Worm (Caenorhabditis elegans) whole organism, young adult: ENCODE results near the gene nhr-140.

Source experiments
- D2030.7 ChIP-seq: fragments of 200-800 bp; sonication (Bioruptor generic); IDR thresholded peaks from 2 replicates; pipeline ENCODE4 v1.3.6; 2022; ENCODE audit warnings: missing genetic modification reagents, missing genetic modification characterization, missing compliant biosample characterization
- F22D6.2 ChIP-seq: sonication (generic microtip); optimal IDR thresholded peaks from 2 replicates; lab custom pipeline; 2016; ENCODE audit warnings: mild to moderate bottlenecking, missing genetic modification characterization, missing compliant biosample characterization
- F23B12.7 ChIP-seq: sonication (generic microtip); optimal IDR thresholded peaks from 2 replicates; lab custom pipeline; 2017; ENCODE audit warnings: missing genetic modification characterization, mild to moderate bottlenecking, missing compliant biosample characterization, antibody characterized with exemption, moderate library complexity; ENCODE audit not compliant: insufficient read depth
- F33H1.4 ChIP-seq: fragments of 200-800 bp; sonication (Bioruptor generic); IDR thresholded peaks from 2 replicates; pipeline ENCODE4 v1.3.6; 2022; ENCODE audit warnings: missing genetic modification reagents, missing genetic modification characterization, missing compliant biosample characterization
- F37B4.10 ChIP-seq: fragments of 200-800 bp; sonication (Bioruptor generic); IDR thresholded peaks from 2 replicates; pipeline ENCODE4 v1.3.6; 2022; ENCODE audit warnings: missing genetic modification characterization, missing compliant biosample characterization
- F39B2.1 ChIP-seq: fragments of 200-800 bp; sonication (Bioruptor generic); IDR thresholded peaks from 2 replicates; pipeline ENCODE4 v1.3.6; 2022; ENCODE audit warnings: missing genetic modification reagents, missing genetic modification characterization, missing compliant biosample characterization
- F52B5.7 ChIP-seq: sonication (generic microtip); optimal IDR thresholded peaks from 2 replicates; lab custom pipeline; 2016; ENCODE audit warnings: mild to moderate bottlenecking, missing genetic modification characterization, missing compliant biosample characterization
- F55B11.4 ChIP-seq: sonication (generic microtip); optimal IDR thresholded peaks from 2 replicates; lab custom pipeline; 2016; ENCODE audit warnings: missing compliant biosample characterization, missing genetic modification characterization, borderline replicate concordance; ENCODE audit not compliant: insufficient read depth
- K11D2.4 ChIP-seq: fragments of 200-800 bp; sonication (Bioruptor generic); IDR thresholded peaks from 2 replicates; pipeline ENCODE4 v1.3.6; 2022; ENCODE audit warnings: missing genetic modification reagents, missing genetic modification characterization, missing compliant biosample characterization
- T07F8.4 ChIP-seq: sonication (generic microtip); optimal IDR thresholded peaks from 2 replicates; lab custom pipeline; 2016; ENCODE audit warnings: mild to moderate bottlenecking, missing genetic modification characterization, moderate library complexity, missing compliant biosample characterization
- Y53F4B.3 ChIP-seq: fragments of 200-800 bp; sonication (Bioruptor generic); IDR thresholded peaks from 2 replicates; pipeline ENCODE4 v1.3.6; 2022; ENCODE audit warnings: missing genetic modification reagents, missing genetic modification characterization, missing compliant biosample characterization
- Y56A3A.18 ChIP-seq: fragments of 200-800 bp; sonication (Bioruptor generic); IDR thresholded peaks from 2 replicates; pipeline ENCODE4 v1.3.6; 2022; ENCODE audit warnings: missing genetic modification reagents, missing genetic modification characterization, missing compliant biosample characterization
- Y67H2A.10 ChIP-seq: fragments of 200-800 bp; sonication (Bioruptor generic); conservative IDR thresholded peaks from 2 replicates; pipeline ENCODE4 v1.3.6; 2022; ENCODE audit warnings: missing genetic modification reagents, missing genetic modification characterization, missing compliant biosample characterization
- Y79H2A.3 ChIP-seq: fragments of 200-800 bp; sonication (Bioruptor generic); conservative IDR thresholded peaks from 2 replicates; pipeline ENCODE4 v1.3.6; 2022; ENCODE audit warnings: missing genetic modification reagents, missing genetic modification characterization, missing compliant biosample characterization
- atf-7 ChIP-seq: sonication (generic microtip); optimal IDR thresholded peaks from 2 replicates; lab custom pipeline; 2017; ENCODE audit warnings: mild to moderate bottlenecking, missing genetic modification characterization, missing compliant biosample characterization
- attf-5 ChIP-seq: fragments of 200-800 bp; sonication (Bioruptor generic); optimal IDR thresholded peaks from 2 replicates; lab custom pipeline; 2018; ENCODE audit warnings: mild to moderate bottlenecking, missing genetic modification characterization, missing compliant biosample characterization
- bed-2 ChIP-seq: fragments of 200-800 bp; sonication (Bioruptor generic); IDR thresholded peaks from 2 replicates; pipeline ENCODE4 v1.3.6; 2022; ENCODE audit warnings: missing genetic modification reagents, missing genetic modification characterization, missing compliant biosample characterization
- cebp-2 ChIP-seq: fragments of 200-800 bp; sonication (Bioruptor generic); IDR thresholded peaks from 2 replicates; pipeline ENCODE4 v1.3.6; 2022; ENCODE audit warnings: missing genetic modification characterization, missing compliant biosample characterization
- ceh-40 ChIP-seq: fragments of 200-800 bp; sonication (Bioruptor generic); IDR thresholded peaks from 2 replicates; pipeline ENCODE4 v1.3.6; 2022; ENCODE audit warnings: missing genetic modification characterization, missing compliant biosample characterization
- dox-1 ChIP-seq: fragments of 200-800 bp; sonication (Bioruptor generic); IDR thresholded peaks from 2 replicates; pipeline ENCODE4 v1.3.6; 2022; ENCODE audit warnings: missing genetic modification reagents, missing genetic modification characterization, missing compliant biosample characterization
- egl-18 ChIP-seq: fragments of 200-800 bp; sonication (Bioruptor generic); IDR thresholded peaks from 2 replicates; pipeline ENCODE4 v1.3.6; 2022; ENCODE audit warnings: missing genetic modification reagents, missing genetic modification characterization, missing compliant biosample characterization
- ekl-4 ChIP-seq: fragments of 200-800 bp; sonication (Bioruptor generic); IDR thresholded peaks from 2 replicates; pipeline ENCODE4 v1.3.6; 2022; ENCODE audit warnings: missing genetic modification reagents, missing genetic modification characterization, missing compliant biosample characterization
- fkh-3 ChIP-seq: sonication (generic microtip); optimal IDR thresholded peaks from 2 replicates; lab custom pipeline; 2016; ENCODE audit warnings: mild to moderate bottlenecking, missing genetic modification characterization, missing compliant biosample characterization
- hsf-1 ChIP-seq: fragments of 200-800 bp; sonication (Bioruptor generic); IDR thresholded peaks from 2 replicates; pipeline ENCODE4 v1.3.6; 2022; ENCODE audit warnings: missing genetic modification reagents, missing genetic modification characterization, missing compliant biosample characterization
- lin-40 ChIP-seq: sonication (generic microtip); optimal IDR thresholded peaks from 2 replicates; lab custom pipeline; 2016; ENCODE audit warnings: missing genetic modification characterization, mild to moderate bottlenecking, missing compliant biosample characterization, missing genotype, missing genetic modification reagents
- lsl-1 ChIP-seq: fragments of 200-800 bp; sonication (Bioruptor generic); optimal IDR thresholded peaks from 2 replicates; lab custom pipeline; 2018; ENCODE audit warnings: mild to moderate bottlenecking, missing genetic modification characterization, moderate library complexity, missing compliant biosample characterization
- nfya-1 ChIP-seq: sonication (generic microtip); optimal IDR thresholded peaks from 2 replicates; lab custom pipeline; 2017; ENCODE audit warnings: antibody characterized with exemption, missing compliant biosample characterization, missing genetic modification characterization, borderline replicate concordance; ENCODE audit not compliant: insufficient read depth
- nhr-80 ChIP-seq: sonication (generic microtip); optimal IDR thresholded peaks from 2 replicates; lab custom pipeline; 2016; ENCODE audit warnings: missing genetic modification characterization, missing compliant biosample characterization
- sptf-2 ChIP-seq: fragments of 200-800 bp; sonication (Bioruptor generic); optimal IDR thresholded peaks from 2 replicates; lab custom pipeline; 2018; ENCODE audit warnings: mild to moderate bottlenecking, missing genetic modification characterization, missing compliant biosample characterization
- unc-62 ChIP-seq: fragments of 150-350 bp; optimal IDR thresholded peaks from 2 replicates; lab custom pipeline; 2014; ENCODE audit warnings: missing biosample characterization, missing genetic modification reagents, missing genetic modification characterization
- ztf-6 ChIP-seq: fragments of 200-800 bp; sonication (Bioruptor generic); IDR thresholded peaks from 2 replicates; pipeline ENCODE4 v1.3.6; 2022; ENCODE audit warnings: missing genetic modification reagents, missing genetic modification characterization, missing compliant biosample characterization

nhr-140 gene

DNA sequence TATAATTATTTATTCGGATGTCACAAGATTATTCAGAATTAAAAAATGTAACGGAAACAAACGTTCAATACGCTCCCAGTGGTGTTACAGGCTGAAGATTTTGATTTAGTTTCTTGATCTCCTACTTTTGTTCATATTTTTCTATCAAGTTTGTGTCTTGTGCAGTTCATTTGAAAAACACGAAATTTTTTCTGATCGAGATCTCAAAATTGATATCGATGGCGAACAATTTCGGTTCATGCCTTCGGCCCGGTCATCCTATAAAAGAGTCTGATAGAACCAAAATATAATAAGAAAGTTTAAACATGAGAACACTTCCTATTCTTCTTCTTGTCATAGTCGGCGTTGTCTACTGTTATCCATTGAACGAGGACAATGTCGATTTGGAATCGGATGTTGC is 17.8 kb upstream of the nhr-140 start, which contains the start of gene drd-10:
Gene drd-10 (plus strand): TSS at position 301 of the 400 bp plus-strand sequence.
- TF ChIP-seq Y56A3A.18 (GFP tag; lab: Robert Waterston, UW) (no peak), F33H1.4 (GFP tag; lab: Robert Waterston, UW) (no peak), fkh-3 (tag; lab: Kevin White, UChicago) (no peak), Y67H2A.10 (GFP tag; lab: Robert Waterston, UW) (no peak), lsl-1 (GFP tag; lab: Kevin White, UChicago) (no peak), lin-40 (tag; lab: Kevin White, UChicago) (no peak), Y79H2A.3 (GFP tag; lab: Robert Waterston, UW) (no peak), hsf-1 (GFP tag; lab: Robert Waterston, UW) (no peak), bed-2 (GFP tag; lab: Robert Waterston, UW) (no peak), cebp-2 (GFP tag; lab: Robert Waterston, UW) (no peak), attf-5 (GFP tag; lab: Kevin White, UChicago) (no peak), unc-62 (no peak), T07F8.4 (tag; lab: Kevin White, UChicago) (no peak), nhr-80 (tag; lab: Kevin White, UChicago) (no peak), F39B2.1 (GFP tag; lab: Robert Waterston, UW) (no peak)

DNA sequence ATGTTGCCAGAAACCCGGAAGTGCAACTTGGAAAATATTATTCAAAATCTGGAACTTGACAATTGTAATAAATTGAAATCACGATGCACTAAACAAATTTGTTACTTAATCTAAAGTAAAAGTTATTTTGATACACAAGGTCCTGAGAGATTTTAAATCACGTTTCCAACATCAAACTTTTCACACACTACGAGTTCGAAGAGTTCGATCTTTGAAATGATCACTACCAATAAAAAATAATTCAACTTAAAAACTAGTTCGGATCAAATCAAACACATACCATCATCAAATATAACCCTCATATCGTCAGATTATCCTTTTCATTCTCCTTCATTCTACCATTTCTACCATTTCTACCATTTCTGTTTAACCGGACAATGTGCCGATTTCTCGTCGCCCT is 16.5 kb upstream of the nhr-140 start, which contains the start of gene spig-10:
Gene spig-10 (plus strand): TSS at position 301 of the 400 bp plus-strand sequence.
- no peak for TF ChIP-seq Y67H2A.10 (GFP tag; lab: Robert Waterston, UW)
- TF ChIP-seq Y79H2A.3 (GFP tag; lab: Robert Waterston, UW) = no peak
- TF ChIP-seq D2030.7 (GFP tag; lab: Robert Waterston, UW) = no peak
- TF ChIP-seq sptf-2 (GFP tag; lab: Kevin White, UChicago) = no peak

DNA sequence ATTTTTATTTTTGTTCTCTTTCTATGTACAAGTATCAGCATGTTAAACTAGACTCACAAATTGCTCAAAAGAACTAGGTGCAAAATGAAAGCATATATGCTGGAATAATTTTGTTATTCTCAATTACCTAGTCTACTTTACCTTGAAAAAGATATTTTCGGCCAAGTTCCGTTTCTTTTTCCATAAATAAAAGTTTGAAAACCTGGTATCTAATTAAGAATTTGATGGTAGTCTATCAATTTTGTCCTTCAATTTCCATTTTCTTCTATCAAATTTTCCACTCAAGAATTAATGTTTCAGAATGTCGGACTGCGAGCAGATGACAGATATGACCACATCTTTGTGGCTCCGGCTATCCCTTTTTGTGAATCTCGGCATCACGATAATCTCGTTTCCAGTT is 14.4 kb upstream of the nhr-140 start, which contains the start of gene srab-4:
Gene srab-4 (plus strand): TSS at position 301 of the 400 bp plus-strand sequence.
- no peak for TF ChIP-seq Y67H2A.10 (GFP tag; lab: Robert Waterston, UW)
- no peak for TF ChIP-seq nfya-1
- no peak for TF ChIP-seq atf-7 (tag; lab: Kevin White, UChicago)
- TF ChIP-seq Y53F4B.3 (GFP tag; lab: Robert Waterston, UW) = no peak
- no peak for TF ChIP-seq ztf-6
- no peak for TF ChIP-seq F23B12.7 (tag; lab: Kevin White, UChicago)
- TF ChIP-seq F52B5.7 = no peak
- TF ChIP-seq ceh-40 = no peak
- TF ChIP-seq F22D6.2 = no peak
- TF ChIP-seq, all 124 proteins: peak for 0

DNA sequence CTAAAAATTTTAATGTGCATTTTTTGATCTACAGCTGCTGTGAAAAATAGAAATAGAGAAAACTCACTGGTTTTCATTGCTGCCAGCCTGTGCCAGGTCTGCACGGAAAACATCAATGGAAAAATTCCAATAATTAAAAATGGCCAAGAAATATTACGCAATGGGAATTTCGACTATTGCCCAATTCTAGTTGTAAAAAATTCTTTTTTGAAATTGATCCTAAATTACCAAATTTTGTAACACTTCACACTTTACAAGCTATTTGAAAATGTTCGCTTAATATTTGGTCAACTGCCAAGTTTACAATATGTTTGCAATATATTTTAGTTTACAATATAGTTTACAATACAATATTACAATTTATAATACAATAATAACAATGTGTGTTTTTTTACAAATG is 11.3 kb upstream of the nhr-140 start:
- no peak for TF ChIP-seq ekl-4
- no peak for TF ChIP-seq egl-18 (GFP tag; lab: Robert Waterston, UW)
- no peak for TF ChIP-seq F23B12.7 (tag; lab: Kevin White, UChicago)
- no peak for TF ChIP-seq F37B4.10 (GFP tag; lab: Robert Waterston, UW)
- TF ChIP-seq F55B11.4 (tag; lab: Kevin White, UChicago) = no peak
- no peak for TF ChIP-seq K11D2.4 (GFP tag; lab: Robert Waterston, UW)
- TF ChIP-seq bed-2 (GFP tag; lab: Robert Waterston, UW) = no peak
- TF ChIP-seq F33H1.4 (GFP tag; lab: Robert Waterston, UW) = no peak
- TF ChIP-seq F39B2.1 (GFP tag; lab: Robert Waterston, UW) = no peak
- no peak for TF ChIP-seq D2030.7 (GFP tag; lab: Robert Waterston, UW)
- TF ChIP-seq dox-1 (GFP tag; lab: Robert Waterston, UW) = no peak
